Worm (Caenorhabditis elegans) whole organism, L4/young adult: ENCODE data around the gene F53A3.7.

Source experiments
- W03F9.2 ChIP-seq: fragments of 150-350 bp; optimal IDR thresholded peaks from 2 replicates; lab custom pipeline; 2014; ENCODE audit warnings: missing biosample characterization, missing genetic modification characterization
- dao-5 ChIP-seq: sonication (generic microtip); optimal IDR thresholded peaks from 2 replicates; lab custom pipeline; 2016; ENCODE audit warnings: missing genotype, missing genetic modification characterization, moderate library complexity, missing compliant biosample characterization
- him-1 ChIP-seq: sonication (generic microtip); optimal IDR thresholded peaks from 2 replicates; lab custom pipeline; 2016; ENCODE audit warnings: missing genotype, missing genetic modification reagents, missing genetic modification characterization, missing compliant biosample characterization

Gene F53A3.7

ce11 chrIII:1955520-1956095, 4.3 kb downstream of the F53A3.7 start:
- TF ChIP-seq him-1 (no peak), dao-5 (tag; lab: Kevin White, UChicago) (no peak), W03F9.2 (tag; lab: Kevin White, UChicago) (no peak)

- no peak for TF ChIP-seq W03F9.2 (tag; lab: Kevin White, UChicago)
- TF ChIP-seq dao-5 (tag; lab: Kevin White, UChicago): no peak
- no peak for TF ChIP-seq him-1
Observed at ce11 chrIII:1961895-1962506, 10.7 kb downstream of the F53A3.7 start, which contains the start of gene mboa-6. TSS of gene mboa-6 (minus strand) at chrIII:1961945.

ce11 chrIII:1962552-1962951, 11.2 kb downstream of the F53A3.7 start:
- TF ChIP-seq dao-5 (tag; lab: Kevin White, UChicago) (no peak), him-1 (no peak), W03F9.2 (tag; lab: Kevin White, UChicago) (no peak)

- TF ChIP-seq dao-5 (tag; lab: Kevin White, UChicago) (no peak), him-1 (no peak), W03F9.2 (tag; lab: Kevin White, UChicago) (no peak)
Observed at ce11 chrIII:1963128-1963527, 11.8 kb downstream of the F53A3.7 start.

ce11 chrIII:1969802-1970201, 18.5 kb downstream of the F53A3.7 start, which contains the start of gene moa-1:
TSS of gene moa-1 (minus strand) at chrIII:1969902.
- TF ChIP-seq dao-5 (tag; lab: Kevin White, UChicago) (no peak), him-1 (no peak), W03F9.2 (tag; lab: Kevin White, UChicago) (no peak)

ce11 chrIII:1970433-1970832, 19.1 kb downstream of the F53A3.7 start, which contains the start of gene R155.5:
TSS of gene R155.5 (minus strand) at chrIII:1970533.
- TF ChIP-seq W03F9.2 (tag; lab: Kevin White, UChicago): no peak
- no peak for TF ChIP-seq dao-5 (tag; lab: Kevin White, UChicago)
- TF ChIP-seq him-1: no peak

- TF ChIP-seq dao-5 (tag; lab: Kevin White, UChicago): no peak
- no peak for TF ChIP-seq W03F9.2 (tag; lab: Kevin White, UChicago)
- no peak for TF ChIP-seq him-1
Observed at ce11 chrIII:1975992-1976391, 24.7 kb downstream of the F53A3.7 start.

ce11 chrIII:1976642-1977041, 25.3 kb downstream of the F53A3.7 start, which contains the start of gene R155.3:
TSS of gene R155.3 (minus strand) at chrIII:1976742.
- TF ChIP-seq W03F9.2 (tag; lab: Kevin White, UChicago) (no peak), him-1 (no peak), dao-5 (tag; lab: Kevin White, UChicago) (no peak)

- TF ChIP-seq him-1: no peak
- TF ChIP-seq dao-5 (tag; lab: Kevin White, UChicago): no peak
Observed at ce11 chrIII:1977424-1977823, 26.1 kb downstream of the F53A3.7 start.

- TF ChIP-seq dao-5 (tag; lab: Kevin White, UChicago) (no peak), W03F9.2 (tag; lab: Kevin White, UChicago) (no peak), him-1 (no peak)
Observed at ce11 chrIII:1981467-1981866, 30.1 kb downstream of the F53A3.7 start.

- no peak for TF ChIP-seq him-1
- no peak for TF ChIP-seq dao-5 (tag; lab: Kevin White, UChicago)
- no peak for TF ChIP-seq W03F9.2 (tag; lab: Kevin White, UChicago)
Observed at ce11 chrIII:1982597-1983244, 31.4 kb downstream of the F53A3.7 start, which contains the start of gene srd-66. TSS of gene srd-66 (minus strand) at chrIII:1982647.

ce11 chrIII:1984860-1985259, 33.5 kb downstream of the F53A3.7 start, which contains the start of gene Y39A3B.7:
TSS of gene Y39A3B.7 (minus strand) at chrIII:1984960.
- no peak for TF ChIP-seq dao-5 (tag; lab: Kevin White, UChicago)

- no peak for TF ChIP-seq W03F9.2 (tag; lab: Kevin White, UChicago)
- no peak for TF ChIP-seq him-1
- no peak for TF ChIP-seq dao-5 (tag; lab: Kevin White, UChicago)
Observed at ce11 chrIII:1987693-1988092, 36.4 kb downstream of the F53A3.7 start, which contains the start of gene Y39A3B.8. TSS of gene Y39A3B.8 (plus strand) at chrIII:1987993.

- no peak for TF ChIP-seq him-1
- no peak for TF ChIP-seq W03F9.2 (tag; lab: Kevin White, UChicago)
- no peak for TF ChIP-seq dao-5 (tag; lab: Kevin White, UChicago)
Observed at ce11 chrIII:1989940-1990339, 38.6 kb downstream of the F53A3.7 start.
